Worm (Caenorhabditis elegans) whole organism, L4 larva: ENCODE measurements around the gene lgg-2.

ENCODE experiments used
- D1046.2 ChIP-seq: fragments of 200-800 bp; sonication (Bioruptor generic); IDR thresholded peaks from 2 replicates; pipeline ENCODE4 v1.3.6; 2022; ENCODE audit warnings: missing genetic modification characterization, missing compliant biosample characterization
- F10B5.3 ChIP-seq: sonication (generic microtip); optimal IDR thresholded peaks from 2 replicates; lab custom pipeline; 2016; ENCODE audit warnings: mild to moderate bottlenecking, missing genetic modification characterization, missing compliant biosample characterization
- F37D6.2 ChIP-seq: sonication (generic microtip); optimal IDR thresholded peaks from 2 replicates; lab custom pipeline; 2016; ENCODE audit warnings: mild to moderate bottlenecking, missing genetic modification characterization, missing compliant biosample characterization
- T26A8.4 ChIP-seq: fragments of 200-800 bp; sonication (Bioruptor generic); IDR thresholded peaks from 2 replicates; pipeline ENCODE4 v1.3.6; 2022; ENCODE audit warnings: missing genetic modification characterization, missing compliant biosample characterization
- Y105C5A.15 ChIP-seq: fragments of 200-800 bp; sonication (Bioruptor generic); IDR thresholded peaks from 2 replicates; pipeline ENCODE4 v1.3.6; 2022; ENCODE audit warnings: missing genetic modification characterization, missing compliant biosample characterization
- Y48G9A.11 ChIP-seq: fragments of 200-800 bp; sonication (Bioruptor generic); IDR thresholded peaks from 2 replicates; pipeline ENCODE4 v1.3.6; 2022; ENCODE audit warnings: missing genetic modification reagents, missing genetic modification characterization, missing compliant biosample characterization
- Y5F2A.4 ChIP-seq: fragments of 200-800 bp; sonication (Bioruptor generic); optimal IDR thresholded peaks from 2 replicates; lab custom pipeline; 2018; ENCODE audit warnings: mild to moderate bottlenecking, missing genetic modification characterization, missing compliant biosample characterization
- aly-2 ChIP-seq: sonication (generic microtip); optimal IDR thresholded peaks from 2 replicates; lab custom pipeline; 2018; ENCODE audit warnings: missing biosample characterization, missing genetic modification characterization
- arid-1 ChIP-seq: fragments of 200-800 bp; sonication (Bioruptor generic); conservative IDR thresholded peaks from 2 replicates; pipeline ENCODE4 v1.3.6; 2022; ENCODE audit warnings: missing genetic modification reagents, missing genetic modification characterization, missing compliant biosample characterization
- attf-4 ChIP-seq: sonication (generic microtip); optimal IDR thresholded peaks from 3 replicates; lab custom pipeline; 2017; ENCODE audit warnings: missing biosample characterization, missing genetic modification characterization
- ceh-28 ChIP-seq: fragments of 150-350 bp; optimal IDR thresholded peaks from 2 replicates; lab custom pipeline; 2014; ENCODE audit warnings: missing biosample characterization, missing genetic modification reagents, missing genetic modification characterization
- ceh-44 ChIP-seq: fragments of 200-800 bp; sonication (Bioruptor generic); IDR thresholded peaks from 2 replicates; pipeline ENCODE4 v1.3.6; 2022; ENCODE audit warnings: missing genetic modification reagents, missing genetic modification characterization, missing compliant biosample characterization
- ceh-62 ChIP-seq: sonication (generic microtip); optimal IDR thresholded peaks from 2 replicates; lab custom pipeline; 2017; ENCODE audit warnings: missing biosample characterization, missing genetic modification characterization
- ceh-82 ChIP-seq: sonication (generic microtip); optimal IDR thresholded peaks from 2 replicates; lab custom pipeline; 2017; ENCODE audit warnings: missing biosample characterization, missing genetic modification characterization
- cey-2 ChIP-seq: sonication (generic microtip); optimal IDR thresholded peaks from 3 replicates; lab custom pipeline; 2017; ENCODE audit warnings: missing genetic modification characterization, mild to moderate bottlenecking, missing compliant biosample characterization, antibody characterized with exemption, borderline replicate concordance; ENCODE audit not compliant: insufficient read depth
- daf-12 ChIP-seq: fragments of 150-350 bp; optimal IDR thresholded peaks from 2 replicates; lab custom pipeline; 2014; ENCODE audit warnings: missing biosample characterization, missing genetic modification reagents, missing genetic modification characterization
- daf-19 ChIP-seq: fragments of 200-800 bp; sonication (Bioruptor generic); conservative IDR thresholded peaks from 2 replicates; pipeline ENCODE4 v1.3.6; 2022; ENCODE audit warnings: missing genetic modification characterization, missing compliant biosample characterization
- daf-8 ChIP-seq: fragments of 200-800 bp; sonication (Bioruptor generic); IDR thresholded peaks from 2 replicates; pipeline ENCODE4 v1.3.6; 2022; ENCODE audit warnings: missing genetic modification characterization, missing compliant biosample characterization
- dmd-9 ChIP-seq: fragments of 200-800 bp; sonication (Bioruptor generic); IDR thresholded peaks from 2 replicates; pipeline ENCODE4 v1.3.6; 2022; ENCODE audit warnings: missing genetic modification reagents, missing genetic modification characterization, missing compliant biosample characterization
- duxl-1 ChIP-seq: sonication (generic microtip); optimal IDR thresholded peaks from 2 replicates; lab custom pipeline; 2016; ENCODE audit warnings: mild to moderate bottlenecking, missing genetic modification characterization, moderate library complexity, missing compliant biosample characterization; ENCODE audit not compliant: poor library complexity
- egl-27 ChIP-seq: sonication (generic microtip); optimal IDR thresholded peaks from 3 replicates; lab custom pipeline; 2017; ENCODE audit warnings: missing biosample characterization, missing genetic modification reagents, missing genetic modification characterization
- fkh-10 ChIP-seq: fragments of 150-350 bp; optimal IDR thresholded peaks from 2 replicates; lab custom pipeline; 2014; ENCODE audit warnings: missing biosample characterization, missing genetic modification reagents, missing genetic modification characterization
- fos-1 ChIP-seq: fragments of 150-350 bp; optimal IDR thresholded peaks from 2 replicates; lab custom pipeline; 2014; ENCODE audit warnings: missing biosample characterization, missing genetic modification characterization
- hlh-30 ChIP-seq: sonication (generic microtip); optimal IDR thresholded peaks from 2 replicates; lab custom pipeline; 2017; ENCODE audit warnings: antibody characterized with exemption, mild to moderate bottlenecking, missing genetic modification characterization, missing compliant biosample characterization; ENCODE audit not compliant: insufficient read depth
- hmg-1.1 ChIP-seq: fragments of 200-800 bp; sonication (Bioruptor generic); IDR thresholded peaks from 2 replicates; pipeline ENCODE4 v1.3.6; 2022; ENCODE audit warnings: missing genetic modification reagents, missing genetic modification characterization, missing compliant biosample characterization
- jun-1 ChIP-seq: fragments of 150-350 bp; optimal IDR thresholded peaks from 2 replicates; lab custom pipeline; 2014; ENCODE audit warnings: missing biosample characterization, missing genetic modification reagents, missing genetic modification characterization
- lin-13 ChIP-seq: fragments of 150-350 bp; optimal IDR thresholded peaks from 2 replicates; lab custom pipeline; 2014; ENCODE audit warnings: missing biosample characterization, missing genetic modification reagents, missing genetic modification characterization
- lin-15B ChIP-seq: fragments of 150-350 bp; sonication (generic microtip); optimal IDR thresholded peaks from 3 replicates; lab custom pipeline; 2014; ENCODE audit warnings: missing biosample characterization, missing genetic modification characterization
- lin-38 ChIP-seq: fragments of 200-800 bp; sonication (Bioruptor generic); IDR thresholded peaks from 2 replicates; pipeline ENCODE4 v1.3.6; 2022; ENCODE audit warnings: missing genetic modification reagents, missing genetic modification characterization, missing compliant biosample characterization
- lir-3 ChIP-seq: sonication (generic microtip); optimal IDR thresholded peaks from 2 replicates; lab custom pipeline; 2016; ENCODE audit warnings: mild to moderate bottlenecking, missing genetic modification characterization, missing compliant biosample characterization
- lsy-2 ChIP-seq, 2 experiments: fragments of 150-350 bp in 1 of 2; sonication (generic microtip) in 1 of 2; optimal IDR thresholded peaks; 2 replicates each; lab custom pipeline; 2014 to 2017; ENCODE audit warnings: missing biosample characterization in 2 of 2, missing genetic modification characterization in 2 of 2
- madf-9 ChIP-seq: fragments of 200-800 bp; sonication (Bioruptor generic); conservative IDR thresholded peaks from 2 replicates; pipeline ENCODE4 v1.3.6; 2022; ENCODE audit warnings: missing genetic modification reagents, missing genetic modification characterization, missing compliant biosample characterization
- mdl-1 ChIP-seq, 2 experiments: fragments of 150-350 bp in 1 of 2; sonication (generic microtip) in 1 of 2; optimal IDR thresholded peaks; 2 replicates each; lab custom pipeline; 2014 to 2017; ENCODE audit warnings: missing biosample characterization in 2 of 2, missing genetic modification characterization in 2 of 2
- mxl-3 ChIP-seq: fragments of 200-800 bp; sonication (Bioruptor generic); optimal IDR thresholded peaks from 2 replicates; lab custom pipeline; 2018; ENCODE audit warnings: mild to moderate bottlenecking, missing genetic modification characterization, missing compliant biosample characterization
- nhr-10 ChIP-seq: fragments of 150-350 bp; optimal IDR thresholded peaks from 2 replicates; lab custom pipeline; 2014; ENCODE audit warnings: missing biosample characterization, missing genetic modification characterization
- nhr-102 ChIP-seq: sonication (generic microtip); optimal IDR thresholded peaks from 2 replicates; lab custom pipeline; 2016; ENCODE audit warnings: mild to moderate bottlenecking, missing genetic modification characterization, moderate library complexity, missing compliant biosample characterization
- nhr-111 ChIP-seq: fragments of 200-800 bp; sonication (Bioruptor generic); optimal IDR thresholded peaks from 2 replicates; lab custom pipeline; 2018; ENCODE audit warnings: mild to moderate bottlenecking, missing genetic modification characterization, missing compliant biosample characterization
- nhr-77 ChIP-seq: fragments of 150-350 bp; optimal IDR thresholded peaks from 2 replicates; lab custom pipeline; 2014; ENCODE audit warnings: missing biosample characterization, missing genetic modification characterization
- php-3 ChIP-seq: fragments of 200-800 bp; sonication (Bioruptor generic); IDR thresholded peaks from 2 replicates; pipeline ENCODE4 v1.3.6; 2022; ENCODE audit warnings: missing genetic modification reagents, missing genetic modification characterization, missing compliant biosample characterization
- rbr-2 ChIP-seq: sonication (generic microtip); optimal IDR thresholded peaks from 2 replicates; lab custom pipeline; 2016; ENCODE audit warnings: missing genotype, missing genetic modification characterization, missing compliant biosample characterization
- sdz-12 ChIP-seq: fragments of 200-800 bp; sonication (Bioruptor generic); optimal IDR thresholded peaks from 2 replicates; lab custom pipeline; 2018; ENCODE audit warnings: mild to moderate bottlenecking, missing genetic modification characterization, missing compliant biosample characterization
- skn-1 ChIP-seq: fragments of 150-350 bp; optimal IDR thresholded peaks from 2 replicates; lab custom pipeline; 2014; ENCODE audit warnings: missing biosample characterization, missing genetic modification characterization
- snpc-1.2 ChIP-seq: fragments of 200-800 bp; sonication (Bioruptor generic); IDR thresholded peaks from 2 replicates; pipeline ENCODE4 v1.3.6; 2022; ENCODE audit warnings: missing genetic modification reagents, missing genetic modification characterization, missing compliant biosample characterization
- spr-1 ChIP-seq: sonication (generic microtip); optimal IDR thresholded peaks from 2 replicates; lab custom pipeline; 2016; ENCODE audit warnings: mild to moderate bottlenecking, missing genetic modification characterization, missing compliant biosample characterization
- tag-97 ChIP-seq: fragments of 200-800 bp; sonication (Bioruptor generic); IDR thresholded peaks from 2 replicates; pipeline ENCODE4 v1.3.6; 2022; ENCODE audit warnings: missing genetic modification characterization, missing compliant biosample characterization
- tra-1 ChIP-seq: fragments of 200-800 bp; sonication (Bioruptor generic); IDR thresholded peaks from 2 replicates; pipeline ENCODE4 v1.3.6; 2022; ENCODE audit warnings: missing genetic modification reagents, missing genetic modification characterization, missing compliant biosample characterization
- unc-39 ChIP-seq: sonication (generic microtip); optimal IDR thresholded peaks from 2 replicates; lab custom pipeline; 2017; ENCODE audit warnings: missing biosample characterization, missing genetic modification characterization
- unc-62 ChIP-seq, 3 experiments: fragments of 150-350 bp in 1 of 3; sonication (generic microtip); optimal IDR thresholded peaks in 2 of 3; peaks in 1 of 3; 1 replicate in 1 of 3; 2 replicates in 2 of 3; lab custom pipeline; 2014 to 2017; ENCODE audit warnings: missing biosample characterization in 3 of 3, missing genetic modification characterization in 3 of 3, missing genetic modification reagents in 3 of 3, missing genotype in 1 of 3
- zag-1 ChIP-seq: fragments of 150-350 bp; optimal IDR thresholded peaks from 2 replicates; lab custom pipeline; 2014; ENCODE audit warnings: missing biosample characterization, missing genetic modification characterization
- zip-2 ChIP-seq: fragments of 150-350 bp; optimal IDR thresholded peaks from 2 replicates; lab custom pipeline; 2014; ENCODE audit warnings: missing biosample characterization, missing genetic modification characterization
- ztf-11 ChIP-seq: fragments of 150-350 bp; optimal IDR thresholded peaks from 2 replicates; lab custom pipeline; 2014; ENCODE audit warnings: missing biosample characterization, missing genetic modification characterization
- ztf-7 ChIP-seq: fragments of 150-350 bp; optimal IDR thresholded peaks from 2 replicates; lab custom pipeline; 2014; ENCODE audit warnings: missing biosample characterization, missing genetic modification characterization

The lgg-2 gene

ce11 chrIV:10935336-10935735 lies 367 bp downstream of the lgg-2 start (continued):
- TF ChIP-seq nhr-77 (peak; percentile 75), Y105C5A.15 (GFP tag; lab: Robert Waterston, UW) (no peak), ceh-28 (tag; lab: Kevin White, UChicago) (peak; percentile 59), nhr-111 (no peak), skn-1 (tag; lab: Kevin White, UChicago) (peak; percentile 9), tag-97 (GFP tag; lab: Robert Waterston, UW) (no peak), D1046.2 (no peak), Y48G9A.11 (GFP tag; lab: Robert Waterston, UW) (no peak), lir-3 (tag; lab: Kevin White, UChicago) (no peak), mxl-3 (GFP tag; lab: Kevin White, UChicago) (peak; percentile 80), snpc-1.2 (GFP tag; lab: Robert Waterston, UW) (peak; percentile 33; the same call in 1 of the 2 replicates), F37D6.2 (peak; percentile 63), lsy-2 (tag; optimal IDR thresholded peaks at IDR 0.05; lab: Kevin White, UChicago) (peak; percentile 85 to 90), zag-1 (tag; lab: Kevin White, UChicago) (no peak), ztf-7 (tag; lab: Kevin White, UChicago) (no peak), spr-1 (tag; lab: Kevin White, UChicago) (no peak), daf-19 (GFP tag; lab: Robert Waterston, UW) (no peak), daf-8 (GFP tag; lab: Robert Waterston, UW) (no peak), hlh-30 (tag; lab: Kevin White, UChicago) (peak; percentile 100), ceh-62 (no peak), zip-2 (no peak), F10B5.3 (no peak), egl-27 (tag; lab: Kevin White, UChicago) (no peak), ceh-44 (GFP tag; lab: Robert Waterston, UW) (no peak; the same call in 1 of the 2 replicates), arid-1 (GFP tag; lab: Robert Waterston, UW) (0 out of 2 replicates have a peak, but pooled peaks have one; percentile 34), hmg-1.1 (peak; percentile 78), attf-4 (tag; lab: Kevin White, UChicago) (peak; percentile 62), Y5F2A.4 (no peak), ceh-82 (no peak), fos-1 (tag; lab: Kevin White, UChicago) (no peak), nhr-10 (tag; lab: Kevin White, UChicago) (no peak), dmd-9 (no peak), unc-62 (GFP tag; optimal IDR thresholded peaks at IDR 0.05 in 1 of 2; lab: Kevin White, UChicago) (peak in 1 of 2 experiments; percentile 98), unc-62 (tag; optimal IDR thresholded peaks at IDR 0.05; lab: Kevin White, UChicago) (no peak), lin-15B (tag; lab: Kevin White, UChicago) (no peak), daf-12 (tag; lab: Kevin White, UChicago) (no peak), aly-2 (tag; lab: Kevin White, UChicago) (no peak), jun-1 (no peak), lin-13 (peak; percentile 58), tra-1 (peak; percentile 84), rbr-2 (no peak), fkh-10 (no peak), php-3 (peak; percentile 44; the same call in 1 of the 2 replicates), mdl-1 (tag; optimal IDR thresholded peaks at IDR 0.05; lab: Kevin White, UChicago) (peak; percentile 52 to 88), lin-38 (no peak), T26A8.4 (GFP tag; lab: Robert Waterston, UW) (peak; percentile 50; the same call in 1 of the 2 replicates), sdz-12 (GFP tag; lab: Kevin White, UChicago) (no peak), cey-2 (no peak), duxl-1 (tag; lab: Kevin White, UChicago) (no peak), ztf-11 (no peak), unc-39 (no peak), nhr-102 (tag; lab: Kevin White, UChicago) (peak; percentile 43), madf-9 (peak; percentile 57; the same call in 1 of the 2 replicates)
